Fruit fly (Drosophila melanogaster): ENCODE measurements around the gene Vta1.

Vta1 gene

DNA sequence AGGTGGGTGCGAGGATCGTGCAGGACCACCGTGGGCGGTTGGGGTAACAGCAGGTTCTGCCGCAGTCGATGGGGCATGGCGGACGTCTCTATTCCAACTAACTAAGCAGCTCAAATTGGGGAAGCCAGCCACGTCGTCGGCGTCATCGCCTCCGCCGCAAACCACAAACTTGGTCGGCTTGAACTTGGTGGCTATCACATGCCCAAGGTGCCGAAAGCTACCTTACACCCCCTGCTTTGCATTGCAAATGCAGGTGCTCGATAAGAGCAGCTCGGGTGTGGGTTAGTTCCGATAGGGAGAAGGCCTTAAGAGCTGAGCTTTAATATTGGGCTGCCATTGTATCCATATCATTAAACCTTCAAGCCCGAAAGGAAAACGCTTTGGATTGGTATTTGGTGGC is 17.3 kb upstream of the Vta1 start, which contains the start of gene RabX5:
RabX5 (minus strand) TSS at position 101 of the 400 bp plus-strand sequence.
- TF ChIP-seq tai (GFP tag; optimal IDR thresholded peaks at IDR 0.05) (no peak), sv (GFP tag; optimal IDR thresholded peaks at IDR 0.05) (no peak), brk (GFP tag; optimal IDR thresholded peaks at IDR 0.05) (no peak), jim (GFP tag; optimal IDR thresholded peaks at IDR 0.05) (no peak), Hr78 (GFP tag; optimal IDR thresholded peaks at IDR 0.05) (no peak), CG32264 (GFP tag; optimal IDR thresholded peaks at IDR 0.05) (no peak), woc (GFP tag; optimal IDR thresholded peaks at IDR 0.05) (no peak), ey (GFP tag; optimal IDR thresholded peaks at IDR 0.05) (no peak), foxo (GFP tag; optimal IDR thresholded peaks at IDR 0.05) (no peak), lola (GFP tag; optimal IDR thresholded peaks at IDR 0.05) (no peak), usp (GFP tag; optimal IDR thresholded peaks at IDR 0.05) (no peak), Mio (GFP tag; optimal IDR thresholded peaks at IDR 0.05) (no peak), CrebA (GFP tag; optimal IDR thresholded peaks at IDR 0.05; ENCODE audit: borderline replicate concordance) (no peak), HLH106 (tag; optimal IDR thresholded peaks at IDR 0.05) (no peak), Hnf4 (GFP tag; optimal IDR thresholded peaks at IDR 0.05) (no peak), Jra (GFP tag; optimal IDR thresholded peaks at IDR 0.05) (no peak)

- TF ChIP-seq psq (GFP tag; optimal IDR thresholded peaks at IDR 0.05) (peak; percentile 84), Dif (GFP tag; optimal IDR thresholded peaks at IDR 0.05; ENCODE audit: partially characterized antibody) (peak; percentile 59), rgr (GFP tag; optimal IDR thresholded peaks at IDR 0.05) (peak; percentile 96), lola (GFP tag; optimal IDR thresholded peaks at IDR 0.05) (no peak), sv (GFP tag; optimal IDR thresholded peaks at IDR 0.05) (peak; percentile 95), Abd-B (GFP tag; optimal IDR thresholded peaks at IDR 0.05) (no peak), Hnf4 (GFP tag; optimal IDR thresholded peaks at IDR 0.05) (no peak), tai (GFP tag; optimal IDR thresholded peaks at IDR 0.05) (no peak), Mio (GFP tag; optimal IDR thresholded peaks at IDR 0.05) (peak; percentile 80), HLH106 (tag; optimal IDR thresholded peaks at IDR 0.05) (peak; percentile 89), Vsx2 (GFP tag; optimal IDR thresholded peaks at IDR 0.05; ENCODE audit: partially characterized antibody) (peak; percentile 93), foxo (GFP tag; optimal IDR thresholded peaks at IDR 0.05) (peak in 1 of 2 experiments; percentile 91), Hr78 (GFP tag; optimal IDR thresholded peaks at IDR 0.05) (no peak), h (GFP tag; optimal IDR thresholded peaks at IDR 0.05) (peak; percentile 92), Rel (GFP tag; optimal IDR thresholded peaks at IDR 0.05) (no peak), Rel (tag; optimal IDR thresholded peaks at IDR 0.05) (peak; percentile 70), woc (GFP tag; optimal IDR thresholded peaks at IDR 0.05) (peak; percentile 32), CrebA (GFP tag; optimal IDR thresholded peaks at IDR 0.05; ENCODE audit: borderline replicate concordance) (no peak), GATAd (GFP tag; optimal IDR thresholded peaks at IDR 0.05) (peak; percentile 48), pan (optimal IDR thresholded peaks at IDR 0.05) (no peak), brk (GFP tag; optimal IDR thresholded peaks at IDR 0.05) (no peak), sage (GFP tag; optimal IDR thresholded peaks at IDR 0.05) (peak; percentile 6), jim (GFP tag; optimal IDR thresholded peaks at IDR 0.05) (peak; percentile 64), Sp1 (GFP tag; optimal IDR thresholded peaks at IDR 0.05) (peak; percentile 89), dl (GFP tag; optimal IDR thresholded peaks at IDR 0.05; ENCODE audit: insufficient read depth in 1 of 2, partially characterized antibody in 2 of 2) (peak; percentile 4 to 13), Jra (GFP tag; optimal IDR thresholded peaks at IDR 0.05) (peak; percentile 56), Myc (optimal IDR thresholded peaks at IDR 0.05) (peak; percentile 8), br (GFP tag; optimal IDR thresholded peaks at IDR 0.05) (peak; percentile 93), Hr83 (GFP tag; optimal IDR thresholded peaks at IDR 0.05; ENCODE audit: poor library complexity, severe bottlenecking) (peak; percentile 97), usp (GFP tag; optimal IDR thresholded peaks at IDR 0.05) (no peak), Dfd (GFP tag; optimal IDR thresholded peaks at IDR 0.05) (no peak), CG32264 (GFP tag; optimal IDR thresholded peaks at IDR 0.05) (peak; percentile 77), dsf (GFP tag; optimal IDR thresholded peaks at IDR 0.05; ENCODE audit: borderline replicate concordance) (peak; percentile 53), OdsH (GFP tag; optimal IDR thresholded peaks at IDR 0.05) (peak; percentile 88), N (GFP tag; optimal IDR thresholded peaks at IDR 0.05) (no peak), fru (GFP tag; optimal IDR thresholded peaks at IDR 0.05) (peak; percentile 89), CG9705 (GFP tag; optimal IDR thresholded peaks at IDR 0.05) (peak; percentile 94), dmrt93B (GFP tag; optimal IDR thresholded peaks at IDR 0.05) (peak; percentile 96), ey (GFP tag; optimal IDR thresholded peaks at IDR 0.05) (peak; percentile 81)
Observed at dm6 chr3L:1668504-1668903, 15.8 kb upstream of the Vta1 start, which contains the start of gene RpL23A. TSS of gene RpL23A (minus strand) at chr3L:1668654.

Data from whole organism, wandering third instar larva.